Worm (Caenorhabditis elegans): Measurements from ENCODE around the gene ZK742.4.

- TF ChIP-seq ama-1 (optimal IDR thresholded peaks at IDR 0.05) = no peak
- TF ChIP-seq hlh-30 (tag; optimal IDR thresholded peaks at IDR 0.05; ENCODE audit: insufficient read depth) = no peak
- TF ChIP-seq snpc-4 (tag; optimal IDR thresholded peaks at IDR 0.05) = no peak
Observed at ce11 chrV:7847170-7847569, 35.6 kb upstream of the ZK742.4 start, which contains the start of gene memo-1.
